Worm (Caenorhabditis elegans) whole organism, young adult: ENCODE measurements around the gene ttc-37.

Experiments
- F55B11.4 ChIP-seq: sonication (generic microtip); optimal IDR thresholded peaks from 2 replicates; lab custom pipeline; 2016; ENCODE audit warnings: missing compliant biosample characterization, missing genetic modification characterization, borderline replicate concordance; ENCODE audit not compliant: insufficient read depth
- Y56A3A.18 ChIP-seq: fragments of 200-800 bp; sonication (Bioruptor generic); IDR thresholded peaks from 2 replicates; pipeline ENCODE4 v1.3.6; 2022; ENCODE audit warnings: missing genetic modification reagents, missing genetic modification characterization, missing compliant biosample characterization
- ama-1 ChIP-seq, 3 experiments: fragments of 150-350 bp in 1 of 3; sonication (generic microtip) in 2 of 3; optimal IDR thresholded peaks; 2 replicates each; lab custom pipeline; 2014 to 2018; ENCODE audit warnings: missing biosample characterization in 2 of 3, missing genetic modification characterization in 2 of 3, missing genetic modification reagents in 2 of 3
- aptf-3 ChIP-seq: fragments of 200-800 bp; sonication (Bioruptor generic); IDR thresholded peaks from 2 replicates; pipeline ENCODE4 v1.3.6; 2022; ENCODE audit warnings: missing genetic modification characterization, missing compliant biosample characterization
- attf-3 ChIP-seq: fragments of 200-800 bp; sonication (Bioruptor generic); conservative IDR thresholded peaks from 2 replicates; pipeline ENCODE4 v1.3.6; 2022; ENCODE audit warnings: missing genetic modification reagents, missing genetic modification characterization, missing compliant biosample characterization
- chd-7 ChIP-seq: sonication (generic microtip); optimal IDR thresholded peaks from 2 replicates; lab custom pipeline; 2016; ENCODE audit warnings: mild to moderate bottlenecking, missing genetic modification characterization, moderate library complexity, missing compliant biosample characterization
- nfya-2 ChIP-seq: fragments of 200-800 bp; sonication (Bioruptor generic); IDR thresholded peaks from 2 replicates; pipeline ENCODE4 v1.3.6; 2022; ENCODE audit warnings: missing genetic modification reagents, missing genetic modification characterization, missing compliant biosample characterization
- rec-8 ChIP-seq, 2 experiments: sonication (generic microtip); optimal IDR thresholded peaks; 2 replicates each; lab custom pipeline; 2016; ENCODE audit warnings: mild to moderate bottlenecking in 2 of 2, missing genetic modification characterization in 2 of 2, missing genetic modification reagents in 2 of 2, missing genotype in 2 of 2, missing biosample characterization in 1 of 2, missing compliant biosample characterization in 1 of 2, moderate library complexity in 1 of 2
- snpc-4 ChIP-seq, 5 experiments: fragments of 150-350 bp in 1 of 5; sonication (generic microtip) in 4 of 5; optimal IDR thresholded peaks; 2 replicates each; lab custom pipeline; 2014 to 2018; ENCODE audit warnings: missing genetic modification characterization in 5 of 5, missing biosample characterization in 3 of 5, antibody characterized with exemption in 2 of 5, mild to moderate bottlenecking in 2 of 5, missing compliant biosample characterization in 2 of 5, missing genotype in 2 of 5, moderate library complexity in 2 of 5, missing genetic modification reagents in 1 of 5
- unc-62 ChIP-seq: fragments of 150-350 bp; optimal IDR thresholded peaks from 2 replicates; lab custom pipeline; 2014; ENCODE audit warnings: missing biosample characterization, missing genetic modification reagents, missing genetic modification characterization
- zfh-2 ChIP-seq: fragments of 200-800 bp; sonication (Bioruptor generic); conservative IDR thresholded peaks from 2 replicates; pipeline ENCODE4 v1.3.6; 2022; ENCODE audit warnings: missing genetic modification reagents, missing genetic modification characterization, missing compliant biosample characterization

DNA sequence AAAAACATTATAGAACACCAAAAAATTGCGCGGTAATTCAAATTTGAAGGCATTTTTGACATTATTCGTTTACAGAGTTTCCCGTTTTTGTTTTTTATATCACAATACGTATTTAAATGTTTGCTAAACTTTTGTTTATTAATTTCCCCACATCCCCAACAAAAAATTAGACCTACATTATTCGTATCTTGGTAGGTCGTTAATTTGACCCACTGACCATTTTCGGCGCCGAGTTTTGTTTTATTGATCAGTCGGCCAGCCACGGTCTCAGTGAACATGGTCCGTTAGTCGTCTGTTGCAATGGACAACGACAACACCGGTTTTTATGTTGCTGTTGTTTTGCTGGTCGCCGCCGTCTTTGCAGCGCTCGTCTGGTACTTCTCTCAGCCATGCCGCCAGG, 35.6 kb downstream of the ttc-37 start, which contains the start of gene B0238.15:
- TF ChIP-seq ama-1 (optimal IDR thresholded peaks at IDR 0.05; lab: Kevin White, UChicago) (no peak), ama-1 (GFP tag; optimal IDR thresholded peaks at IDR 0.05; lab: Kevin White, UChicago) (no peak), snpc-4 (GFP tag; optimal IDR thresholded peaks at IDR 0.05; lab: Kevin White, UChicago) (no peak), snpc-4 (tag; optimal IDR thresholded peaks at IDR 0.05; lab: Kevin White, UChicago) (no peak), unc-62 (no peak), zfh-2 (GFP tag; lab: Robert Waterston, UW) (no peak), F55B11.4 (tag; lab: Kevin White, UChicago) (no peak), nfya-2 (GFP tag; lab: Robert Waterston, UW) (no peak), attf-3 (no peak), aptf-3 (GFP tag; lab: Robert Waterston, UW) (no peak), chd-7 (tag; lab: Kevin White, UChicago) (no peak), Y56A3A.18 (no peak), rec-8 (tag; optimal IDR thresholded peaks at IDR 0.05; lab: Kevin White, UChicago) (no peak)
